Fruit fly (Drosophila melanogaster): ENCODE data around the gene side.

DNA sequence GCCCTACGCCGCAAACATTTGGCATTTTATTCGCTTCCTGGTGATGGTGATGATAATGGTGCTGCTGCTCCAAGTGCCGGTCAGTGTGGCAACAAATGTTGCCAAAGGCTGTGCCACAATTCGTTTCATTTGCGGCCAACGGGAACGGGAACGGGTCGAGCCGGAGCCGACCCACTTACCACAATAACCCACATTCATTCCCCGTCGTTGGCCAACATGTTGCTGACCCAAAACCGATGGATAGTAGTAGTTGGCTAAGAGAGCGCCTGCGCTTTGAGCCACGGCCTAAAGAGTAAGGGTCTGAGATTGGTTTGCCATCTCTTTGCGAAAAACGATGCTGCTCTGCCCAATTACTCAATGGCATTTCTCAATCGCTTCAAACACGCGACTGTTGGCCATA, 25.6 kb upstream of the side start:
- TF ChIP-seq CG18262 (tag; optimal IDR thresholded peaks at IDR 0.05) (no peak), CG7745 (tag; optimal IDR thresholded peaks at IDR 0.05) (no peak), Hr78 (GFP tag; optimal IDR thresholded peaks at IDR 0.05) (no peak), al (GFP tag; IDR thresholded peaks at IDR 0.05) (no peak), CG18619 (GFP tag; optimal IDR thresholded peaks at IDR 0.05) (no peak), D (optimal IDR thresholded peaks at IDR 0.05) (no peak), D (GFP tag; optimal IDR thresholded peaks at IDR 0.05) (no peak), gt (GFP tag; IDR thresholded peaks at IDR 0.05) (no peak), sc (optimal IDR thresholded peaks at IDR 0.05) (no peak), sc (GFP tag; optimal IDR thresholded peaks at IDR 0.05) (no peak), fru (optimal IDR thresholded peaks at IDR 0.05) (no peak), dan (GFP tag; IDR thresholded peaks at IDR 0.05) (no peak), NFAT (GFP tag; IDR thresholded peaks at IDR 0.05) (no peak)
